Worm (Caenorhabditis elegans) whole organism, L4 larva: ENCODE measurements around the gene yars-2.

Source experiments
- D1046.2 ChIP-seq: fragments of 200-800 bp; sonication (Bioruptor generic); IDR thresholded peaks from 2 replicates; pipeline ENCODE4 v1.3.6; 2022; ENCODE audit warnings: missing genetic modification characterization, missing compliant biosample characterization
- F44E2.7 ChIP-seq: fragments of 200-800 bp; sonication (Bioruptor generic); IDR thresholded peaks from 2 replicates; pipeline ENCODE4 v2.1.2; 2022; ENCODE audit warnings: missing genetic modification characterization, missing compliant biosample characterization
- R02D3.7 ChIP-seq: fragments of 150-350 bp; sonication (generic microtip); optimal IDR thresholded peaks from 3 replicates; lab custom pipeline; 2014; ENCODE audit warnings: missing biosample characterization, missing genetic modification characterization
- Y105C5A.15 ChIP-seq: fragments of 200-800 bp; sonication (Bioruptor generic); IDR thresholded peaks from 2 replicates; pipeline ENCODE4 v1.3.6; 2022; ENCODE audit warnings: missing genetic modification characterization, missing compliant biosample characterization
- Y5F2A.4 ChIP-seq: fragments of 200-800 bp; sonication (Bioruptor generic); optimal IDR thresholded peaks from 2 replicates; lab custom pipeline; 2018; ENCODE audit warnings: mild to moderate bottlenecking, missing genetic modification characterization, missing compliant biosample characterization
- Y75B8A.6 ChIP-seq: fragments of 200-800 bp; sonication (Bioruptor generic); IDR thresholded peaks from 2 replicates; pipeline ENCODE4 v1.3.6; 2022; ENCODE audit warnings: missing genetic modification reagents, missing genetic modification characterization, missing compliant biosample characterization
- ZK546.5 ChIP-seq, 2 experiments: sonication (generic microtip); optimal IDR thresholded peaks; 2 replicates each; lab custom pipeline; 2017; ENCODE audit warnings: missing biosample characterization in 2 of 2, missing genetic modification characterization in 2 of 2
- aha-1 ChIP-seq: fragments of 150-350 bp; peaks from one replicate; lab custom pipeline; 2014; ENCODE audit warnings: missing biosample characterization, missing genetic modification characterization
- arid-1 ChIP-seq: fragments of 200-800 bp; sonication (Bioruptor generic); conservative IDR thresholded peaks from 2 replicates; pipeline ENCODE4 v1.3.6; 2022; ENCODE audit warnings: missing genetic modification reagents, missing genetic modification characterization, missing compliant biosample characterization
- ceh-44 ChIP-seq: fragments of 200-800 bp; sonication (Bioruptor generic); IDR thresholded peaks from 2 replicates; pipeline ENCODE4 v1.3.6; 2022; ENCODE audit warnings: missing genetic modification reagents, missing genetic modification characterization, missing compliant biosample characterization
- ceh-82 ChIP-seq: sonication (generic microtip); optimal IDR thresholded peaks from 2 replicates; lab custom pipeline; 2017; ENCODE audit warnings: missing biosample characterization, missing genetic modification characterization
- daf-12 ChIP-seq: fragments of 150-350 bp; optimal IDR thresholded peaks from 2 replicates; lab custom pipeline; 2014; ENCODE audit warnings: missing biosample characterization, missing genetic modification reagents, missing genetic modification characterization
- daf-16 ChIP-seq, 3 experiments: sonication (generic microtip); optimal IDR thresholded peaks; 2 replicates each; lab custom pipeline; 2016 to 2017; ENCODE audit warnings: missing genetic modification characterization in 3 of 3, missing genetic modification reagents in 3 of 3, mild to moderate bottlenecking in 2 of 3, missing compliant biosample characterization in 2 of 3, missing biosample characterization in 1 of 3, moderate library complexity in 1 of 3
- dmd-8 ChIP-seq: fragments of 200-800 bp; sonication (Bioruptor generic); IDR thresholded peaks from 2 replicates; pipeline ENCODE4 v1.3.6; 2022; ENCODE audit warnings: missing genetic modification characterization, missing compliant biosample characterization
- dmd-9 ChIP-seq: fragments of 200-800 bp; sonication (Bioruptor generic); IDR thresholded peaks from 2 replicates; pipeline ENCODE4 v1.3.6; 2022; ENCODE audit warnings: missing genetic modification reagents, missing genetic modification characterization, missing compliant biosample characterization
- dpl-1 ChIP-seq: fragments of 150-350 bp; optimal IDR thresholded peaks from 2 replicates; lab custom pipeline; 2014; ENCODE audit warnings: missing biosample characterization, missing genetic modification reagents, missing genetic modification characterization
- egl-43 ChIP-seq: fragments of 200-800 bp; sonication (Bioruptor generic); IDR thresholded peaks from 2 replicates; pipeline ENCODE4 v1.3.6; 2022; ENCODE audit warnings: missing genetic modification reagents, missing genetic modification characterization, missing compliant biosample characterization
- hlh-30 ChIP-seq: sonication (generic microtip); optimal IDR thresholded peaks from 2 replicates; lab custom pipeline; 2017; ENCODE audit warnings: antibody characterized with exemption, mild to moderate bottlenecking, missing genetic modification characterization, missing compliant biosample characterization; ENCODE audit not compliant: insufficient read depth
- hmg-1.1 ChIP-seq: fragments of 200-800 bp; sonication (Bioruptor generic); IDR thresholded peaks from 2 replicates; pipeline ENCODE4 v1.3.6; 2022; ENCODE audit warnings: missing genetic modification reagents, missing genetic modification characterization, missing compliant biosample characterization
- lim-7 ChIP-seq: fragments of 200-800 bp; sonication (Bioruptor generic); IDR thresholded peaks from 2 replicates; pipeline ENCODE4 v1.3.6; 2022; ENCODE audit warnings: missing genetic modification characterization, missing compliant biosample characterization
- lin-1 ChIP-seq: fragments of 200-800 bp; sonication (Bioruptor generic); IDR thresholded peaks from 2 replicates; pipeline ENCODE4 v1.3.6; 2022; ENCODE audit warnings: missing genetic modification reagents, missing genetic modification characterization, missing compliant biosample characterization
- lin-13 ChIP-seq: fragments of 150-350 bp; optimal IDR thresholded peaks from 2 replicates; lab custom pipeline; 2014; ENCODE audit warnings: missing biosample characterization, missing genetic modification reagents, missing genetic modification characterization
- lin-38 ChIP-seq: fragments of 200-800 bp; sonication (Bioruptor generic); IDR thresholded peaks from 2 replicates; pipeline ENCODE4 v1.3.6; 2022; ENCODE audit warnings: missing genetic modification reagents, missing genetic modification characterization, missing compliant biosample characterization
- lsy-2 ChIP-seq, 2 experiments: fragments of 150-350 bp in 1 of 2; sonication (generic microtip) in 1 of 2; optimal IDR thresholded peaks; 2 replicates each; lab custom pipeline; 2014 to 2017; ENCODE audit warnings: missing biosample characterization in 2 of 2, missing genetic modification characterization in 2 of 2
- madf-9 ChIP-seq: fragments of 200-800 bp; sonication (Bioruptor generic); conservative IDR thresholded peaks from 2 replicates; pipeline ENCODE4 v1.3.6; 2022; ENCODE audit warnings: missing genetic modification reagents, missing genetic modification characterization, missing compliant biosample characterization
- mdt-29 ChIP-seq: fragments of 200-800 bp; sonication (Bioruptor generic); IDR thresholded peaks from 2 replicates; pipeline ENCODE4 v1.3.6; 2022; ENCODE audit warnings: missing genetic modification reagents, missing genetic modification characterization, missing compliant biosample characterization
- nhr-10 ChIP-seq: fragments of 150-350 bp; optimal IDR thresholded peaks from 2 replicates; lab custom pipeline; 2014; ENCODE audit warnings: missing biosample characterization, missing genetic modification characterization
- nhr-11 ChIP-seq: fragments of 150-350 bp; optimal IDR thresholded peaks from 2 replicates; lab custom pipeline; 2014; ENCODE audit warnings: missing biosample characterization, missing genetic modification characterization
- nhr-237 ChIP-seq: sonication (generic microtip); optimal IDR thresholded peaks from 2 replicates; lab custom pipeline; 2017; ENCODE audit warnings: missing biosample characterization, missing genetic modification characterization
- nhr-41 ChIP-seq: fragments of 200-800 bp; sonication (Bioruptor generic); IDR thresholded peaks from 2 replicates; pipeline ENCODE4 v1.3.6; 2022; ENCODE audit warnings: missing genetic modification reagents, missing genetic modification characterization, missing compliant biosample characterization
- nhr-6 ChIP-seq: fragments of 150-350 bp; optimal IDR thresholded peaks from 2 replicates; lab custom pipeline; 2014; ENCODE audit warnings: missing biosample characterization, missing genetic modification characterization
- nhr-77 ChIP-seq: fragments of 150-350 bp; optimal IDR thresholded peaks from 2 replicates; lab custom pipeline; 2014; ENCODE audit warnings: missing biosample characterization, missing genetic modification characterization
- pha-4 ChIP-seq, 2 experiments: fragments of 150-350 bp in 1 of 2; fragments of 200-800 bp in 1 of 2; sonication (Bioruptor generic) in 1 of 2; IDR thresholded peaks in 1 of 2; optimal IDR thresholded peaks in 1 of 2; 2 replicates each; pipeline versions ENCODE4 v1.3.6 to Lab custom; 2014 to 2022; ENCODE audit warnings: missing genetic modification characterization in 2 of 2, missing genetic modification reagents in 2 of 2, missing biosample characterization in 1 of 2, missing compliant biosample characterization in 1 of 2
- php-3 ChIP-seq: fragments of 200-800 bp; sonication (Bioruptor generic); IDR thresholded peaks from 2 replicates; pipeline ENCODE4 v1.3.6; 2022; ENCODE audit warnings: missing genetic modification reagents, missing genetic modification characterization, missing compliant biosample characterization
- rbr-2 ChIP-seq: sonication (generic microtip); optimal IDR thresholded peaks from 2 replicates; lab custom pipeline; 2016; ENCODE audit warnings: missing genotype, missing genetic modification characterization, missing compliant biosample characterization
- set-16 ChIP-seq: fragments of 200-800 bp; sonication (Bioruptor generic); IDR thresholded peaks from 2 replicates; pipeline ENCODE4 v1.3.6; 2022; ENCODE audit warnings: missing genetic modification reagents, missing genetic modification characterization, missing compliant biosample characterization
- snpc-1.2 ChIP-seq: fragments of 200-800 bp; sonication (Bioruptor generic); IDR thresholded peaks from 2 replicates; pipeline ENCODE4 v1.3.6; 2022; ENCODE audit warnings: missing genetic modification reagents, missing genetic modification characterization, missing compliant biosample characterization
- snpc-4 ChIP-seq: fragments of 150-350 bp; optimal IDR thresholded peaks from 2 replicates; lab custom pipeline; 2014; ENCODE audit warnings: missing biosample characterization, missing genetic modification characterization
- tag-97 ChIP-seq: fragments of 200-800 bp; sonication (Bioruptor generic); IDR thresholded peaks from 2 replicates; pipeline ENCODE4 v1.3.6; 2022; ENCODE audit warnings: missing genetic modification characterization, missing compliant biosample characterization
- unc-39 ChIP-seq: sonication (generic microtip); optimal IDR thresholded peaks from 2 replicates; lab custom pipeline; 2017; ENCODE audit warnings: missing biosample characterization, missing genetic modification characterization
- unc-62 ChIP-seq, 3 experiments: fragments of 150-350 bp in 1 of 3; sonication (generic microtip); optimal IDR thresholded peaks in 2 of 3; peaks in 1 of 3; 1 replicate in 1 of 3; 2 replicates in 2 of 3; lab custom pipeline; 2014 to 2017; ENCODE audit warnings: missing biosample characterization in 3 of 3, missing genetic modification characterization in 3 of 3, missing genetic modification reagents in 3 of 3, missing genotype in 1 of 3
- zip-11 ChIP-seq: fragments of 200-800 bp; sonication (Bioruptor generic); IDR thresholded peaks from 2 replicates; pipeline ENCODE4 v1.3.6; 2022; ENCODE audit warnings: missing genetic modification characterization, missing compliant biosample characterization

yars-2 gene

ce11 chrIV:4749728-4750278 is 37.4 kb upstream of the yars-2 start, which contains the start of the genes rpl-20 and Y17G9B.5 (continued):
- TF ChIP-seq nhr-237 (tag; lab: Kevin White, UChicago) (peak; percentile 86), nhr-77 (tag; lab: Kevin White, UChicago) (peak; percentile 100), hlh-30 (peak; percentile 98), snpc-1.2 (GFP tag; lab: Robert Waterston, UW) (peak; percentile 97), nhr-41 (GFP tag; lab: Robert Waterston, UW) (peak; percentile 97), lim-7 (GFP tag; lab: Robert Waterston, UW) (peak; percentile 81), Y5F2A.4 (GFP tag; lab: Kevin White, UChicago) (peak; percentile 97), lin-1 (GFP tag; lab: Robert Waterston, UW) (peak; percentile 99), unc-39 (tag; lab: Kevin White, UChicago) (no peak), dmd-8 (GFP tag; lab: Robert Waterston, UW) (peak; percentile 46; the same call in 1 of the 2 replicates), hmg-1.1 (GFP tag; lab: Robert Waterston, UW) (peak; percentile 100), dpl-1 (GFP tag; lab: Kevin White, UChicago) (peak; percentile 99), snpc-4 (tag; lab: Kevin White, UChicago) (peak; percentile 65), daf-12 (tag; lab: Kevin White, UChicago) (no peak), dmd-9 (GFP tag; lab: Robert Waterston, UW) (peak; percentile 99), egl-43 (GFP tag; lab: Robert Waterston, UW) (peak; percentile 98), zip-11 (0 out of 2 replicates have a peak, but pooled peaks have one; percentile 75)

- TF ChIP-seq lin-13 (GFP tag; lab: Kevin White, UChicago) = no peak
- TF ChIP-seq F44E2.7 (GFP tag; lab: Robert Waterston, UW) = 0 out of 2 replicates have a peak, but pooled peaks have one; percentile 20
- no peak for TF ChIP-seq R02D3.7 (tag; lab: Kevin White, UChicago)
- 0 out of 2 replicates have a peak, but pooled peaks have one; percentile 46 for TF ChIP-seq ceh-44 (GFP tag; lab: Robert Waterston, UW)
- no peak for TF ChIP-seq madf-9 (GFP tag; lab: Robert Waterston, UW)
- no peak for TF ChIP-seq lsy-2 (tag; optimal IDR thresholded peaks at IDR 0.05; lab: Kevin White, UChicago)
- TF ChIP-seq aha-1 (tag; lab: Kevin White, UChicago) = peak; percentile 29
- TF ChIP-seq rbr-2 (tag; lab: Kevin White, UChicago) = no peak
- peak; percentile 69 for TF ChIP-seq set-16 (GFP tag; lab: Robert Waterston, UW)
- peak; percentile 48; the same call in 1 of the 2 replicates for TF ChIP-seq lim-7 (GFP tag; lab: Robert Waterston, UW)
- no peak for TF ChIP-seq mdt-29
Observed at ce11 chrIV:4749155-4749554, 36.7 kb upstream of the yars-2 start.

ce11 chrIV:4748408-4749105 is 36.1 kb upstream of the yars-2 start, which contains the start of gene cyc-2.1:
Gene cyc-2.1, minus strand, starts transcription at chrIV:4749012.
- TF ChIP-seq Y105C5A.15 (GFP tag; lab: Robert Waterston, UW) (peak; percentile 64), ceh-82 (tag; lab: Kevin White, UChicago) (no peak), madf-9 (GFP tag; lab: Robert Waterston, UW) (peak; percentile 54; the same call in 1 of the 2 replicates), dmd-8 (GFP tag; lab: Robert Waterston, UW) (0 out of 2 replicates have a peak, but pooled peaks have one; percentile 54), daf-16 (GFP tag; optimal IDR thresholded peaks at IDR 0.05; lab: Kevin White, UChicago) (no peak), daf-16 (tag; optimal IDR thresholded peaks at IDR 0.05; lab: Kevin White, UChicago) (peak; percentile 44), F44E2.7 (GFP tag; lab: Robert Waterston, UW) (0 out of 2 replicates have a peak, but pooled peaks have one; percentile 9), lsy-2 (tag; optimal IDR thresholded peaks at IDR 0.05; lab: Kevin White, UChicago) (peak; percentile 79 to 90), nhr-10 (tag; lab: Kevin White, UChicago) (peak; percentile 76), unc-62 (GFP tag; optimal IDR thresholded peaks at IDR 0.05 in 1 of 2; lab: Kevin White, UChicago) (peak in 1 of 2 experiments; percentile 8), unc-62 (tag; optimal IDR thresholded peaks at IDR 0.05; lab: Kevin White, UChicago) (no peak), arid-1 (GFP tag; lab: Robert Waterston, UW) (peak; percentile 71), D1046.2 (no peak), lim-7 (GFP tag; lab: Robert Waterston, UW) (peak; percentile 69), tag-97 (GFP tag; lab: Robert Waterston, UW) (no peak), ZK546.5 (tag; optimal IDR thresholded peaks at IDR 0.05; lab: Kevin White, UChicago) (no peak), nhr-77 (tag; lab: Kevin White, UChicago) (peak; percentile 42), lin-13 (GFP tag; lab: Kevin White, UChicago) (peak; percentile 36), Y75B8A.6 (GFP tag; lab: Robert Waterston, UW) (0 out of 2 replicates have a peak, but pooled peaks have one; percentile 22), pha-4 (GFP tag; IDR thresholded peaks at IDR 0.05; lab: Robert Waterston, UW) (peak; percentile 65; the same call in 1 of the 2 replicates), pha-4 (tag; optimal IDR thresholded peaks at IDR 0.05; lab: Kevin White, UChicago) (no peak), nhr-6 (tag; lab: Kevin White, UChicago) (peak; percentile 61), php-3 (GFP tag; lab: Robert Waterston, UW) (0 out of 2 replicates have a peak, but pooled peaks have one; percentile 9), nhr-11 (tag; lab: Kevin White, UChicago) (peak; percentile 52), lin-38 (peak; percentile 79)
